Worm (Caenorhabditis elegans) whole organism, L2 larva: ENCODE data around the gene T25G12.13.

Experiments used
- C34F6.9 ChIP-seq: fragments of 150-350 bp; optimal IDR thresholded peaks from 2 replicates; lab custom pipeline; 2014; ENCODE audit warnings: missing biosample characterization, missing genetic modification characterization
- Y55F3AM.14 ChIP-seq: fragments of 200-800 bp; sonication (Bioruptor generic); optimal IDR thresholded peaks from 2 replicates; lab custom pipeline; 2018; ENCODE audit warnings: mild to moderate bottlenecking, missing genetic modification characterization, missing compliant biosample characterization
- ZK546.5 ChIP-seq: sonication (generic microtip); optimal IDR thresholded peaks from 2 replicates; lab custom pipeline; 2017; ENCODE audit warnings: missing biosample characterization, missing genetic modification characterization
- aly-2 ChIP-seq: fragments of 150-350 bp; optimal IDR thresholded peaks from 2 replicates; lab custom pipeline; 2014; ENCODE audit warnings: missing biosample characterization, missing genetic modification characterization
- ama-1 ChIP-seq: fragments of 150-350 bp; optimal IDR thresholded peaks from 2 replicates; lab custom pipeline; 2018; ENCODE audit warnings: inconsistent platforms
- ceh-16 ChIP-seq: fragments of 150-350 bp; optimal IDR thresholded peaks from 2 replicates; lab custom pipeline; 2014; ENCODE audit warnings: missing biosample characterization, missing genetic modification characterization
- ceh-82 ChIP-seq: fragments of 150-350 bp; optimal IDR thresholded peaks from 2 replicates; lab custom pipeline; 2014; ENCODE audit warnings: missing biosample characterization, missing genetic modification characterization
- crh-2 ChIP-seq: sonication (generic microtip); optimal IDR thresholded peaks from 2 replicates; lab custom pipeline; 2017; ENCODE audit warnings: missing biosample characterization, missing genetic modification characterization
- dmd-4 ChIP-seq: sonication (generic microtip); optimal IDR thresholded peaks from 2 replicates; lab custom pipeline; 2017; ENCODE audit warnings: missing biosample characterization, missing genetic modification characterization
- egl-27 ChIP-seq: sonication (generic microtip); optimal IDR thresholded peaks from 3 replicates; lab custom pipeline; 2017; ENCODE audit warnings: missing biosample characterization, missing genetic modification reagents, missing genetic modification characterization
- fos-1 ChIP-seq: fragments of 150-350 bp; optimal IDR thresholded peaks from 2 replicates; lab custom pipeline; 2014; ENCODE audit warnings: missing biosample characterization, missing genetic modification characterization
- lin-11 ChIP-seq: fragments of 150-350 bp; sonication (generic microtip); optimal IDR thresholded peaks from 2 replicates; lab custom pipeline; 2014; ENCODE audit warnings: missing biosample characterization, missing genetic modification characterization, inconsistent platforms, mixed read lengths
- lin-13 ChIP-seq: fragments of 150-350 bp; optimal IDR thresholded peaks from 2 replicates; lab custom pipeline; 2014; ENCODE audit warnings: missing biosample characterization, missing genetic modification reagents, missing genetic modification characterization
- lsy-2 ChIP-seq, 2 experiments: fragments of 150-350 bp in 1 of 2; sonication (generic microtip) in 1 of 2; optimal IDR thresholded peaks; 2 replicates each; lab custom pipeline; 2014 to 2017; ENCODE audit warnings: missing biosample characterization in 2 of 2, missing genetic modification characterization in 2 of 2
- mab-5 ChIP-seq: fragments of 150-350 bp; optimal IDR thresholded peaks from 2 replicates; lab custom pipeline; 2014; ENCODE audit warnings: missing biosample characterization, missing genetic modification characterization
- mbf-1 ChIP-seq: sonication (generic microtip); optimal IDR thresholded peaks from 2 replicates; lab custom pipeline; 2017; ENCODE audit warnings: missing biosample characterization, missing genetic modification characterization
- nhr-11 ChIP-seq: fragments of 150-350 bp; optimal IDR thresholded peaks from 2 replicates; lab custom pipeline; 2014; ENCODE audit warnings: missing biosample characterization, missing genetic modification characterization
- nhr-12 ChIP-seq: fragments of 150-350 bp; optimal IDR thresholded peaks from 2 replicates; lab custom pipeline; 2014; ENCODE audit warnings: missing biosample characterization, missing genetic modification characterization
- nhr-129 ChIP-seq: fragments of 150-350 bp; optimal IDR thresholded peaks from 2 replicates; lab custom pipeline; 2014; ENCODE audit warnings: missing biosample characterization, missing genetic modification characterization
- nhr-21 ChIP-seq: fragments of 150-350 bp; optimal IDR thresholded peaks from 2 replicates; lab custom pipeline; 2014; ENCODE audit warnings: missing biosample characterization, missing genetic modification characterization
- nhr-23 ChIP-seq: fragments of 150-350 bp; optimal IDR thresholded peaks from 2 replicates; lab custom pipeline; 2014; ENCODE audit warnings: missing biosample characterization, missing genetic modification reagents, missing genetic modification characterization
- nhr-237 ChIP-seq: fragments of 150-350 bp; optimal IDR thresholded peaks from 2 replicates; lab custom pipeline; 2014; ENCODE audit warnings: missing biosample characterization, missing genetic modification characterization
- nhr-25 ChIP-seq: fragments of 150-350 bp; sonication (generic microtip); optimal IDR thresholded peaks from 3 replicates; lab custom pipeline; 2014; ENCODE audit warnings: missing biosample characterization, missing genetic modification characterization
- nhr-6 ChIP-seq: fragments of 150-350 bp; optimal IDR thresholded peaks from 2 replicates; lab custom pipeline; 2014; ENCODE audit warnings: missing biosample characterization, missing genetic modification characterization
- sem-4 ChIP-seq: fragments of 150-350 bp; optimal IDR thresholded peaks from 2 replicates; lab custom pipeline; 2014; ENCODE audit warnings: missing biosample characterization, missing genetic modification reagents, missing genetic modification characterization
- skn-1 ChIP-seq: sonication (generic microtip); optimal IDR thresholded peaks from 2 replicates; lab custom pipeline; 2017; ENCODE audit warnings: missing biosample characterization, missing genetic modification characterization
- sma-3 ChIP-seq: sonication (generic microtip); optimal IDR thresholded peaks from 2 replicates; lab custom pipeline; 2016; ENCODE audit warnings: missing genetic modification reagents, missing genetic modification characterization, missing compliant biosample characterization
- sma-9 ChIP-seq, 2 experiments: fragments of 150-350 bp in 1 of 2; sonication (generic microtip) in 1 of 2; optimal IDR thresholded peaks; 2 replicates each; lab custom pipeline; 2014 to 2016; ENCODE audit warnings: missing genetic modification characterization in 2 of 2, mild to moderate bottlenecking in 1 of 2, missing biosample characterization in 1 of 2, missing compliant biosample characterization in 1 of 2, missing genetic modification reagents in 1 of 2, moderate library complexity in 1 of 2
- snpc-4 ChIP-seq: fragments of 150-350 bp; optimal IDR thresholded peaks from 2 replicates; lab custom pipeline; 2014; ENCODE audit warnings: missing biosample characterization, missing genetic modification characterization
- unc-39 ChIP-seq: fragments of 150-350 bp; optimal IDR thresholded peaks from 2 replicates; lab custom pipeline; 2014; ENCODE audit warnings: missing biosample characterization, missing genetic modification characterization
- unc-55 ChIP-seq: fragments of 150-350 bp; sonication (generic microtip); optimal IDR thresholded peaks from 3 replicates; lab custom pipeline; 2014; ENCODE audit warnings: missing biosample characterization, missing genetic modification reagents, missing genetic modification characterization
- unc-62 ChIP-seq: fragments of 150-350 bp; optimal IDR thresholded peaks from 2 replicates; lab custom pipeline; 2014; ENCODE audit warnings: missing biosample characterization, missing genetic modification reagents, missing genetic modification characterization
- ztf-11 ChIP-seq: sonication (generic microtip); optimal IDR thresholded peaks from 2 replicates; lab custom pipeline; 2017; ENCODE audit warnings: missing biosample characterization, missing genetic modification characterization

The T25G12.13 gene

ce11 chrX:17243053-17243452, at the start of gene T25G12.13:
Gene T25G12.13, plus strand, starts transcription at chrX:17243353.
- no peak for TF ChIP-seq aly-2 (tag; lab: Kevin White, UChicago)
- TF ChIP-seq Y55F3AM.14 (GFP tag; lab: Kevin White, UChicago), result no peak
- no peak for TF ChIP-seq lin-13 (GFP tag; lab: Kevin White, UChicago)
- TF ChIP-seq sma-9 (GFP tag; optimal IDR thresholded peaks at IDR 0.05; lab: Kevin White, UChicago), result no peak
- no peak for TF ChIP-seq sma-9 (tag; optimal IDR thresholded peaks at IDR 0.05; lab: Kevin White, UChicago)
- no peak for TF ChIP-seq C34F6.9 (tag; lab: Kevin White, UChicago)
- TF ChIP-seq nhr-23, result no peak
- no peak for TF ChIP-seq lsy-2 (tag; optimal IDR thresholded peaks at IDR 0.05; lab: Kevin White, UChicago)
- no peak for TF ChIP-seq egl-27 (tag; lab: Kevin White, UChicago)
- no peak for TF ChIP-seq nhr-129
- no peak for TF ChIP-seq unc-39
- TF ChIP-seq snpc-4 (tag; lab: Kevin White, UChicago), result no peak
- TF ChIP-seq mbf-1 (tag; lab: Kevin White, UChicago), result no peak
- TF ChIP-seq nhr-6 (tag; lab: Kevin White, UChicago), result no peak
- TF ChIP-seq ama-1 (lab: Kevin White, UChicago), result no peak
- no peak for TF ChIP-seq skn-1 (tag; lab: Kevin White, UChicago)
- no peak for TF ChIP-seq unc-55 (GFP tag; lab: Kevin White, UChicago)

- TF ChIP-seq lin-11 (tag; lab: Kevin White, UChicago) (no peak), skn-1 (tag; lab: Kevin White, UChicago) (peak; percentile 73), fos-1 (tag; lab: Kevin White, UChicago) (peak; percentile 82), ztf-11 (tag; lab: Kevin White, UChicago) (no peak), crh-2 (peak; percentile 12)
These were observed 48.1 kb upstream of the T25G12.13 start, which contains the start of gene B0302.5 for ce11 chrX:17195080-17195479. Gene B0302.5, minus strand, starts transcription at chrX:17195137.

- TF ChIP-seq fos-1 (tag; lab: Kevin White, UChicago) (peak; percentile 45), ceh-82 (no peak)
- TF ChIP-seq, all 48 proteins: peak for 1
These were observed 45.3 kb upstream of the T25G12.13 start for ce11 chrX:17197824-17198223.

- no peak for TF ChIP-seq ZK546.5 (tag; lab: Kevin White, UChicago)
- no peak for TF ChIP-seq nhr-21
- TF ChIP-seq sem-4 (tag; lab: Kevin White, UChicago), result no peak
- no peak for TF ChIP-seq nhr-25
- TF ChIP-seq ceh-16 (tag; lab: Kevin White, UChicago), result no peak
- no peak for TF ChIP-seq crh-2
- no peak for TF ChIP-seq dmd-4 (tag; lab: Kevin White, UChicago)
- TF ChIP-seq sma-3 (GFP tag; lab: Kevin White, UChicago), result no peak
- no peak for TF ChIP-seq skn-1 (tag; lab: Kevin White, UChicago)
- no peak for TF ChIP-seq mbf-1 (tag; lab: Kevin White, UChicago)
- TF ChIP-seq nhr-12 (tag; lab: Kevin White, UChicago), result no peak
- no peak for TF ChIP-seq nhr-23
- TF ChIP-seq, all 48 proteins: peak for 0
These were observed 39.8 kb upstream of the T25G12.13 start for ce11 chrX:17203399-17203798.

- TF ChIP-seq mab-5 (no peak), fos-1 (tag; lab: Kevin White, UChicago) (peak; percentile 83), crh-2 (peak; percentile 9)
These were observed 37.3 kb upstream of the T25G12.13 start for ce11 chrX:17205853-17206252.

- TF ChIP-seq nhr-11 (tag; lab: Kevin White, UChicago), result no peak
- TF ChIP-seq mab-5, result no peak
- TF ChIP-seq egl-27 (tag; lab: Kevin White, UChicago), result no peak
- TF ChIP-seq nhr-237 (tag; lab: Kevin White, UChicago), result no peak
- TF ChIP-seq nhr-6 (tag; lab: Kevin White, UChicago), result no peak
- no peak for TF ChIP-seq unc-39
- no peak for TF ChIP-seq sma-3 (GFP tag; lab: Kevin White, UChicago)
- TF ChIP-seq ZK546.5 (tag; lab: Kevin White, UChicago), result no peak
- no peak for TF ChIP-seq fos-1 (tag; lab: Kevin White, UChicago)
- TF ChIP-seq unc-62 (GFP tag; lab: Kevin White, UChicago), result no peak
- TF ChIP-seq ceh-16 (tag; lab: Kevin White, UChicago), result no peak
These were observed 33.9 kb upstream of the T25G12.13 start, which contains the start of gene T08G2.2 for ce11 chrX:17209265-17209664. Gene T08G2.2, minus strand, starts transcription at chrX:17209365.
